Fruit fly (Drosophila melanogaster) whole organism: ENCODE results near the gene CheA29a.

Experiments
- CG8478 ChIP-seq: fragments of >200 bp; optimal IDR thresholded peaks from 2 replicates; lab custom pipeline; 2018; ENCODE audit warnings: inconsistent platforms
- Dll ChIP-seq: fragments of >200 bp; optimal IDR thresholded peaks from 2 replicates; lab custom pipeline; 2017
- EcR ChIP-seq, 2 experiments: fragments of >200 bp; optimal IDR thresholded peaks; 2 replicates each; lab custom pipeline; 2017; ENCODE audit warnings: missing biosample characterization in 2 of 2, missing genetic modification characterization in 2 of 2, missing genetic modification reagents in 2 of 2
- pan ChIP-seq: fragments of >200 bp; optimal IDR thresholded peaks from 2 replicates; lab custom pipeline; 2017
- psq ChIP-seq: fragments of >200 bp; optimal IDR thresholded peaks from 2 replicates; lab custom pipeline; 2017
- usp ChIP-seq: fragments of >200 bp; optimal IDR thresholded peaks from 2 replicates; lab custom pipeline; 2017; ENCODE audit warnings: missing biosample characterization, missing genetic modification characterization, mixed read lengths

- TF ChIP-seq CG8478 (lab: Kevin White, UChicago) = no peak
- no peak for TF ChIP-seq EcR (GFP tag; optimal IDR thresholded peaks at IDR 0.05; lab: Kevin White, UChicago)
- TF ChIP-seq pan (lab: Kevin White, UChicago) = no peak
- TF ChIP-seq psq = no peak
- no peak for TF ChIP-seq usp (GFP tag; lab: Kevin White, UChicago)
- TF ChIP-seq Dll (lab: Kevin White, UChicago) = no peak
Observed at dm6 chr2L:8433512-8433911, 43.6 kb upstream of the CheA29a start, which contains the start of gene grk.
